Worm (Caenorhabditis elegans) whole organism, late embryonic: ENCODE data around the gene EEED8.2.

Experiments
- C38D4.7 ChIP-seq: fragments of 200-800 bp; sonication (Bioruptor generic); optimal IDR thresholded peaks from 2 replicates; lab custom pipeline; 2018; ENCODE audit warnings: mild to moderate bottlenecking, missing genetic modification characterization, moderate library complexity, missing compliant biosample characterization
- F13H6.1 ChIP-seq: sonication (generic microtip); optimal IDR thresholded peaks from 2 replicates; lab custom pipeline; 2016; ENCODE audit warnings: missing genetic modification characterization, missing compliant biosample characterization
- K02D7.2 ChIP-seq: sonication (generic microtip); optimal IDR thresholded peaks from 2 replicates; lab custom pipeline; 2017; ENCODE audit warnings: mild to moderate bottlenecking, missing genetic modification characterization, missing compliant biosample characterization
- K09A11.1 ChIP-seq: sonication (generic microtip); optimal IDR thresholded peaks from 2 replicates; lab custom pipeline; 2017; ENCODE audit warnings: antibody characterized with exemption, mild to moderate bottlenecking, missing genetic modification characterization, missing compliant biosample characterization; ENCODE audit not compliant: insufficient read depth
- T23F11.4 ChIP-seq: fragments of 200-800 bp; sonication (Bioruptor generic); optimal IDR thresholded peaks from 2 replicates; lab custom pipeline; 2018; ENCODE audit warnings: mild to moderate bottlenecking, missing genetic modification characterization, missing compliant biosample characterization
- Y22D7AL.16 ChIP-seq: sonication (generic microtip); optimal IDR thresholded peaks from 2 replicates; lab custom pipeline; 2016; ENCODE audit warnings: missing genetic modification characterization, missing compliant biosample characterization
- ceh-18 ChIP-seq: sonication (generic microtip); optimal IDR thresholded peaks from 2 replicates; lab custom pipeline; 2016; ENCODE audit warnings: missing genetic modification characterization, missing compliant biosample characterization
- ceh-22 ChIP-seq: sonication (generic microtip); optimal IDR thresholded peaks from 2 replicates; lab custom pipeline; 2017; ENCODE audit warnings: missing biosample characterization, missing genetic modification characterization
- ceh-24 ChIP-seq: sonication (generic microtip); optimal IDR thresholded peaks from 2 replicates; lab custom pipeline; 2016; ENCODE audit warnings: mild to moderate bottlenecking, missing genetic modification characterization, missing compliant biosample characterization
- ceh-30 ChIP-seq: fragments of 150-350 bp; optimal IDR thresholded peaks from 2 replicates; lab custom pipeline; 2014; ENCODE audit warnings: missing biosample characterization, missing genetic modification characterization
- ceh-31 ChIP-seq: sonication (generic microtip); optimal IDR thresholded peaks from 2 replicates; lab custom pipeline; 2016; ENCODE audit warnings: missing genetic modification characterization, missing compliant biosample characterization
- ceh-34 ChIP-seq: sonication (generic microtip); optimal IDR thresholded peaks from 2 replicates; lab custom pipeline; 2016; ENCODE audit warnings: mild to moderate bottlenecking, missing genetic modification characterization, missing compliant biosample characterization
- ceh-45 ChIP-seq: fragments of 200-800 bp; sonication (Bioruptor generic); IDR thresholded peaks from 2 replicates; pipeline ENCODE4 v1.3.6; 2022; ENCODE audit warnings: missing genetic modification reagents, missing genetic modification characterization, missing compliant biosample characterization
- ceh-48 ChIP-seq: sonication (generic microtip); optimal IDR thresholded peaks from 2 replicates; lab custom pipeline; 2016; ENCODE audit warnings: missing genetic modification characterization, inconsistent platforms, missing compliant biosample characterization
- ceh-6 ChIP-seq: fragments of 200-800 bp; sonication (Bioruptor generic); optimal IDR thresholded peaks from 2 replicates; lab custom pipeline; 2018; ENCODE audit warnings: mild to moderate bottlenecking, missing genetic modification characterization, missing compliant biosample characterization
- che-1 ChIP-seq: sonication (generic microtip); optimal IDR thresholded peaks from 2 replicates; lab custom pipeline; 2016; ENCODE audit warnings: mild to moderate bottlenecking, missing genetic modification characterization, missing compliant biosample characterization
- dmd-4 ChIP-seq: sonication (generic microtip); optimal IDR thresholded peaks from 2 replicates; lab custom pipeline; 2016; ENCODE audit warnings: borderline replicate concordance, missing genetic modification characterization, missing compliant biosample characterization
- dve-1 ChIP-seq: sonication (generic microtip); optimal IDR thresholded peaks from 2 replicates; lab custom pipeline; 2017; ENCODE audit warnings: antibody characterized with exemption, mild to moderate bottlenecking, missing genetic modification characterization, missing compliant biosample characterization
- elt-2 ChIP-seq: sonication (generic microtip); optimal IDR thresholded peaks from 2 replicates; lab custom pipeline; 2016; ENCODE audit warnings: missing genetic modification reagents, missing genetic modification characterization, missing compliant biosample characterization
- elt-4 ChIP-seq: sonication (generic microtip); optimal IDR thresholded peaks from 2 replicates; lab custom pipeline; 2016; ENCODE audit warnings: missing genetic modification characterization, missing compliant biosample characterization
- ets-4 ChIP-seq: sonication (generic microtip); optimal IDR thresholded peaks from 2 replicates; lab custom pipeline; 2016; ENCODE audit warnings: missing genetic modification characterization, missing compliant biosample characterization
- eyg-1 ChIP-seq: sonication (generic microtip); optimal IDR thresholded peaks from 2 replicates; lab custom pipeline; 2016; ENCODE audit warnings: missing genotype, missing genetic modification characterization, missing compliant biosample characterization
- fkh-6 ChIP-seq: sonication (generic microtip); optimal IDR thresholded peaks from 2 replicates; lab custom pipeline; 2016; ENCODE audit warnings: missing genetic modification characterization, missing compliant biosample characterization
- gmeb-2 ChIP-seq: sonication (generic microtip); optimal IDR thresholded peaks from 2 replicates; lab custom pipeline; 2016; ENCODE audit warnings: missing genetic modification characterization, inconsistent platforms, missing compliant biosample characterization
- hlh-13 ChIP-seq: fragments of 200-800 bp; sonication (Bioruptor generic); optimal IDR thresholded peaks from 2 replicates; lab custom pipeline; 2018; ENCODE audit warnings: mild to moderate bottlenecking, missing genetic modification characterization, missing compliant biosample characterization
- hlh-15 ChIP-seq: sonication (generic microtip); optimal IDR thresholded peaks from 2 replicates; lab custom pipeline; 2016; ENCODE audit warnings: missing genetic modification characterization, missing compliant biosample characterization
- hlh-30 ChIP-seq: sonication (generic microtip); optimal IDR thresholded peaks from 2 replicates; lab custom pipeline; 2017; ENCODE audit warnings: antibody characterized with exemption, missing genetic modification characterization, missing compliant biosample characterization; ENCODE audit not compliant: insufficient read depth
- madf-2 ChIP-seq: sonication (generic microtip); optimal IDR thresholded peaks from 2 replicates; lab custom pipeline; 2017; ENCODE audit warnings: missing genetic modification characterization, missing compliant biosample characterization
- mec-3 ChIP-seq: sonication (generic microtip); optimal IDR thresholded peaks from 2 replicates; lab custom pipeline; 2016; ENCODE audit warnings: borderline replicate concordance, missing genetic modification characterization, missing compliant biosample characterization
- nhr-11 ChIP-seq: fragments of 150-350 bp; optimal IDR thresholded peaks from 2 replicates; lab custom pipeline; 2014; ENCODE audit warnings: missing biosample characterization, missing genetic modification characterization
- odd-2 ChIP-seq: sonication (generic microtip); optimal IDR thresholded peaks from 2 replicates; lab custom pipeline; 2017; ENCODE audit warnings: antibody characterized with exemption, mild to moderate bottlenecking, missing genetic modification characterization, missing compliant biosample characterization
- pat-9 ChIP-seq: fragments of 200-800 bp; sonication (Bioruptor generic); optimal IDR thresholded peaks from 2 replicates; lab custom pipeline; 2018; ENCODE audit warnings: mild to moderate bottlenecking, missing genetic modification characterization, moderate library complexity, missing compliant biosample characterization
- pax-1 ChIP-seq: fragments of 150-350 bp; optimal IDR thresholded peaks from 2 replicates; lab custom pipeline; 2014; ENCODE audit warnings: missing biosample characterization, missing genetic modification characterization
- pha-4 ChIP-seq: fragments of 150-350 bp; optimal IDR thresholded peaks from 2 replicates; lab custom pipeline; 2018; ENCODE audit warnings: missing biosample characterization, missing genetic modification reagents, missing genetic modification characterization
- pqm-1 ChIP-seq: sonication (generic microtip); optimal IDR thresholded peaks from 2 replicates; lab custom pipeline; 2016; ENCODE audit warnings: missing genetic modification characterization, missing compliant biosample characterization
- ref-2 ChIP-seq: sonication (generic microtip); optimal IDR thresholded peaks from 2 replicates; lab custom pipeline; 2016; ENCODE audit warnings: missing genetic modification characterization, missing compliant biosample characterization
- rnt-1 ChIP-seq: sonication (generic microtip); optimal IDR thresholded peaks from 2 replicates; lab custom pipeline; 2016; ENCODE audit warnings: missing genetic modification characterization, missing compliant biosample characterization
- sdc-2 ChIP-seq: sonication (generic microtip); optimal IDR thresholded peaks from 2 replicates; lab custom pipeline; 2016; ENCODE audit warnings: missing genotype, missing genetic modification characterization, missing compliant biosample characterization
- sox-2 ChIP-seq: fragments of 200-800 bp; sonication (Bioruptor generic); IDR thresholded peaks from 2 replicates; pipeline ENCODE4 v1.3.6; 2022; ENCODE audit warnings: missing genetic modification reagents, missing genetic modification characterization, missing compliant biosample characterization
- sox-4 ChIP-seq: sonication (generic microtip); optimal IDR thresholded peaks from 2 replicates; lab custom pipeline; 2017; ENCODE audit warnings: mild to moderate bottlenecking, missing genetic modification characterization, inconsistent platforms, missing compliant biosample characterization
- unc-3 ChIP-seq, 2 experiments: fragments of 200-800 bp in 1 of 2; sonication (Bioruptor generic) in 1 of 2; sonication (generic microtip) in 1 of 2; conservative IDR thresholded peaks in 1 of 2; optimal IDR thresholded peaks in 1 of 2; 2 replicates each; pipeline versions ENCODE4 v1.3.6 to Lab custom; 2016 to 2022; ENCODE audit warnings: missing compliant biosample characterization in 2 of 2, missing genetic modification characterization in 2 of 2, missing genetic modification reagents in 1 of 2
- unc-42 ChIP-seq: sonication (generic microtip); optimal IDR thresholded peaks from 2 replicates; lab custom pipeline; 2016; ENCODE audit warnings: missing genotype, missing genetic modification characterization, missing compliant biosample characterization
- unc-55 ChIP-seq: sonication (generic microtip); optimal IDR thresholded peaks from 2 replicates; lab custom pipeline; 2017; ENCODE audit warnings: missing biosample characterization, missing genetic modification reagents, missing genetic modification characterization
- unc-86 ChIP-seq: sonication (generic microtip); optimal IDR thresholded peaks from 2 replicates; lab custom pipeline; 2016; ENCODE audit warnings: missing genetic modification characterization, missing compliant biosample characterization
- ztf-16 ChIP-seq: sonication (generic microtip); optimal IDR thresholded peaks from 2 replicates; lab custom pipeline; 2017; ENCODE audit warnings: missing genetic modification characterization, missing compliant biosample characterization

The EEED8.2 gene

ce11 chrII:5374967-5375366 lies 41.5 kb upstream of the EEED8.2 start, which contains the start of gene algn-2:
Gene algn-2, plus strand, starts transcription at chrII:5375267.
- TF ChIP-seq elt-4 (tag; lab: Kevin White, UChicago): no peak
- TF ChIP-seq ceh-31: no peak
- no peak for TF ChIP-seq gmeb-2 (tag; lab: Kevin White, UChicago)
- TF ChIP-seq elt-2 (tag; lab: Kevin White, UChicago): no peak
- TF ChIP-seq F13H6.1 (tag; lab: Kevin White, UChicago): no peak

- TF ChIP-seq ref-2 (tag; lab: Kevin White, UChicago) (no peak), C38D4.7 (GFP tag; lab: Kevin White, UChicago) (no peak), unc-42 (tag; lab: Kevin White, UChicago) (no peak), eyg-1 (tag; lab: Kevin White, UChicago) (no peak), hlh-30 (tag; lab: Kevin White, UChicago) (no peak), ceh-48 (no peak), che-1 (tag; lab: Kevin White, UChicago) (no peak), K02D7.2 (no peak), ets-4 (tag; lab: Kevin White, UChicago) (no peak), mec-3 (no peak), pat-9 (tag; lab: Kevin White, UChicago) (no peak), ceh-34 (no peak), ceh-18 (no peak)
- TF ChIP-seq, all 69 proteins: peak for 0
These were observed 38.9 kb upstream of the EEED8.2 start, which contains the start of gene prdx-2 for ce11 chrII:5377467-5378238. Gene prdx-2, plus strand, starts transcription at chrII:5378195.

ce11 chrII:5378239-5378521 lies 38.3 kb upstream of the EEED8.2 start:
- TF ChIP-seq unc-86 (tag; lab: Kevin White, UChicago) (no peak), Y22D7AL.16 (tag; lab: Kevin White, UChicago) (no peak), pax-1 (tag; lab: Kevin White, UChicago) (no peak), dmd-4 (tag; lab: Kevin White, UChicago) (no peak), C38D4.7 (GFP tag; lab: Kevin White, UChicago) (no peak), odd-2 (tag; lab: Kevin White, UChicago) (no peak), K09A11.1 (no peak), madf-2 (no peak), unc-55 (GFP tag; lab: Kevin White, UChicago) (no peak), sox-2 (GFP tag; lab: Robert Waterston, UW) (no peak), che-1 (tag; lab: Kevin White, UChicago) (no peak), unc-3 (GFP tag; conservative IDR thresholded peaks at IDR 0.05; lab: Robert Waterston, UW) (no peak), unc-3 (tag; optimal IDR thresholded peaks at IDR 0.05; lab: Kevin White, UChicago) (no peak), ceh-31 (no peak), sox-4 (tag; lab: Kevin White, UChicago) (no peak), nhr-11 (tag; lab: Kevin White, UChicago) (no peak), dve-1 (tag; lab: Kevin White, UChicago) (no peak), hlh-13 (GFP tag; lab: Kevin White, UChicago) (no peak), ztf-16 (no peak)

- TF ChIP-seq pax-1 (tag; lab: Kevin White, UChicago): peak; percentile 26
- no peak for TF ChIP-seq ets-4 (tag; lab: Kevin White, UChicago)
- no peak for TF ChIP-seq ceh-31
- no peak for TF ChIP-seq rnt-1 (tag; lab: Kevin White, UChicago)
- no peak for TF ChIP-seq unc-42 (tag; lab: Kevin White, UChicago)
- TF ChIP-seq C38D4.7 (GFP tag; lab: Kevin White, UChicago): no peak
- no peak for TF ChIP-seq sox-2 (GFP tag; lab: Robert Waterston, UW)
- no peak for TF ChIP-seq ceh-22
- no peak for TF ChIP-seq fkh-6 (tag; lab: Kevin White, UChicago)
- no peak for TF ChIP-seq pha-4
- TF ChIP-seq ceh-30 (tag; lab: Kevin White, UChicago): no peak
- TF ChIP-seq Y22D7AL.16 (tag; lab: Kevin White, UChicago): no peak
- no peak for TF ChIP-seq ztf-16
- peak; percentile 26 for TF ChIP-seq T23F11.4 (GFP tag; lab: Kevin White, UChicago)
- TF ChIP-seq ceh-24 (tag; lab: Kevin White, UChicago): no peak
- TF ChIP-seq sdc-2 (tag; lab: Kevin White, UChicago): no peak
- no peak for TF ChIP-seq hlh-13 (GFP tag; lab: Kevin White, UChicago)
- TF ChIP-seq ref-2 (tag; lab: Kevin White, UChicago): no peak
- TF ChIP-seq hlh-15 (tag; lab: Kevin White, UChicago): no peak
- no peak for TF ChIP-seq ceh-45 (GFP tag; lab: Robert Waterston, UW)
- TF ChIP-seq pqm-1: no peak
- TF ChIP-seq ceh-6 (GFP tag; lab: Kevin White, UChicago): no peak
These were observed 36.9 kb upstream of the EEED8.2 start, which contains the start of gene pkc-3 for ce11 chrII:5379614-5380077. Gene pkc-3, plus strand, starts transcription at chrII:5380027.
